Fruit fly (Drosophila melanogaster) Kc167 (cell line): ENCODE data around the gene CG42390.

Source experiments
- Myc ChIP-seq: fragments of >200 bp; optimal IDR thresholded peaks from 2 replicates; lab custom pipeline; 2017; ENCODE audit warnings: missing external identifiers
- Sin3A ChIP-seq: fragments of >200 bp; optimal IDR thresholded peaks from 2 replicates; lab custom pipeline; 2018; ENCODE audit warnings: missing external identifiers
- h ChIP-seq: fragments of >200 bp; optimal IDR thresholded peaks from 3 replicates; lab custom pipeline; 2018; ENCODE audit warnings: missing external identifiers
- insv ChIP-seq: fragments of >200 bp; optimal IDR thresholded peaks from 3 replicates; lab custom pipeline; 2018; ENCODE audit warnings: missing external identifiers
- psq ChIP-seq: fragments of >200 bp; optimal IDR thresholded peaks from 2 replicates; lab custom pipeline; 2017; ENCODE audit warnings: missing external identifiers
- ttk ChIP-seq: sonication (Bioruptor generic); optimal IDR thresholded peaks from 2 replicates; lab custom pipeline; 2017; ENCODE audit warnings: missing external identifiers

Gene CG42390

DNA sequence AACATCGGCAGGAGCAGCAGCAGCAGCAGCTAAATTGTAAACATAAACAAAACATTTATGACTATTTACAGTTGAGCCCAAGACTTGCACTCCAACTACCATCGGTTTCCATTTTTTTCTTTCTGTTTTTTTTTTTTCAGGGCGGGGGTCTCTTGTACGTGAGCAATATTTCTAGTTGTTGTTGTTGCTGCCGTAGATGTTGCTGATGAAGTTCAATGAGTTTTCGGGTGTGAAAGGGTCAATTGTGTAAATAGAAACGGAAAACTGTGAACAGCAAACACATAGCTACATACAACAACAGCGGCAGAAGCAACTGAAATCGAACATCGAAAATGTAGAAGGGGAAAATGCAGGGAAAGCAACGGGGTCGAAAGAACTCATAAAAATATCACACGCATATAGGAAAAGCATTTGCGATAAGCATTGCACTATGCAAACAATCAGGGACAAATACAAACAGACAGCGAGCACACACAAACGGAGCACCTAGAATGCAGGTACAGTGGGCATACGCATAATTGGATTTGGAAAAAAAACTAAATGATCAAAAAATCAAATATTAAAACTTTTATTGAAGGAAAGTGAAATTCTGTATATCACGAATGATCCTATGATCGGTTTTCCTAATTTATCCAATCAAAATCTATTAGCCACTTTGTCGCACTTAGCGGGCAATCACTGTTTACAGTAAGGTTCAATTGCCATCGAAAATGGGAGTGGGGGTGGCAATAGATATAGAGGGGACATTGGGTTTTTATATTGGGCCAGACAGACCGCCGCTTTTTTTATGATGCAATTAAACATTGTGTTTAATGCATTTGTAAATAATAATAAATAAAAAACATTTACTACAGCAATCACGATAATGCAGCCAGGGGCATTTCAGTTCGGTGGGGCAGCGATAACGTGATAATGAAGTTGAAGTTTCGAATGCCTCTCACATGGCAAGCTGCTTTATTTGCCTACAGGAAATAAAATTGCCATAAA is 25.9 kb downstream of the CG42390 start:
- no peak for TF ChIP-seq h (lab: Kevin White, UChicago)
- TF ChIP-seq Myc (lab: Kevin White, UChicago), result no peak
- no peak for TF ChIP-seq ttk (lab: Kevin White, UChicago)
- TF ChIP-seq Sin3A (lab: Kevin White, UChicago), result no peak
- TF ChIP-seq psq (lab: Kevin White, UChicago), result no peak
- no peak for TF ChIP-seq insv (lab: Kevin White, UChicago)

DNA sequence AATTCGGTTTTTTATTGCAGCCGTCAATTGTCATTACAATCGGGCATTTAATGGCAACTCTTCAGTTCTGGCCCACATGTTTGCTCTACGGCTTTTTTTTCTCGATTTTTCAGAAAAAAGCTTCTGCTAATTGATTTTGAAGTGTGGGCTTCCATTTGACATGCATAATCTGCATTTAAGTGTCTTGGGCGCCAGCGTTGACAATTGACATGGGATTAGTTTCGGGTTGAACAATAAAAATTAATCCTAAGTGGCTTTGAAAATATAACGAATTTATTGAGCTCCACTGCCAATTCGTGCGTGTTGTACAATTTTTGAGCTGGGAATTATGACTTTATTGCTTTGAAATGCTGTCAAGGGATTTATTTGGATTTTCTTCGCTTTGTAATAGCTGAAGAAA is 26.7 kb downstream of the CG42390 start:
- TF ChIP-seq ttk (lab: Kevin White, UChicago), result no peak
- TF ChIP-seq Sin3A (lab: Kevin White, UChicago), result no peak
- no peak for TF ChIP-seq psq (lab: Kevin White, UChicago)
- no peak for TF ChIP-seq Myc (lab: Kevin White, UChicago)
- TF ChIP-seq insv (lab: Kevin White, UChicago), result no peak
- no peak for TF ChIP-seq h (lab: Kevin White, UChicago)

DNA sequence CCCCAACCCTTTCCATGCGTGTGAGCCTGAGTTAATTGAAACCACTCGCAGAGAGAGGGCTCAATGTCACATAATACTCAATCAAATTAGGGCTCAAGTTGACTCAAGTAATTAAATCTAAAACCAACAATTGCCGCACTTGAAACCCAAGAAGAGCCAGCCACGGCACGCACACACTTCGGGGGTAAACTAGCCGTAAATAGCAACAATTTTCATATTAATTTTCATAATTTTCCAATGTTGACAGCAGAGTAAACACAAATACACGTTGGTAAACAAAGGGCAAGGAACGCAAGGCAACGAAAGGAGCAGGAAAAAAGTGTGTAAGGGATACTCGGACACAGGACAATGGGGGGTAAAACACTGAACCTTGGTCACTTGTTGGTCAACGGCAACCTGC is 27.6 kb downstream of the CG42390 start:
- TF ChIP-seq h (lab: Kevin White, UChicago), result no peak
- no peak for TF ChIP-seq insv (lab: Kevin White, UChicago)
- TF ChIP-seq Sin3A (lab: Kevin White, UChicago), result no peak
- no peak for TF ChIP-seq ttk (lab: Kevin White, UChicago)
- no peak for TF ChIP-seq Myc (lab: Kevin White, UChicago)
- TF ChIP-seq psq (lab: Kevin White, UChicago), result no peak

DNA sequence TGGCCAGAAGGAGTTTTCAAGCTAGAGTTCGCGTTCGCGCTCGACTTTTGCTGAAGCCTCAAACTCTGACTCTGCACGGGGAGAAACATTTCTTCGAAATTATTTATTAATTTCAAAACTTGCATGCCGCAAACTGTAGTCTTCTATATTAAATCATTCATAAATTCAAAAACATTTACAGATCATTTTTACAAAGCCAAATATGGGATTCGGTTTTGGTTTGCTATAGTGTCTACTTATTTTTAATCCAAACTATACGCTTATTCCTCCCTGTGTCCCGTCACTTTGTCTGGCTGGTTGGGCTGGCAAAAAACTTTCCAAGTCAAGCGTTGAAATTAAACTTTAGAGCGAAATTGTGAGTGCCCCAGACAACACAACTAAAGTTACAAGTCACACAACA is 28.4 kb downstream of the CG42390 start:
- TF ChIP-seq Sin3A (lab: Kevin White, UChicago) (no peak), insv (lab: Kevin White, UChicago) (no peak), psq (lab: Kevin White, UChicago) (no peak), Myc (lab: Kevin White, UChicago) (no peak), h (lab: Kevin White, UChicago) (no peak), ttk (lab: Kevin White, UChicago) (no peak)

DNA sequence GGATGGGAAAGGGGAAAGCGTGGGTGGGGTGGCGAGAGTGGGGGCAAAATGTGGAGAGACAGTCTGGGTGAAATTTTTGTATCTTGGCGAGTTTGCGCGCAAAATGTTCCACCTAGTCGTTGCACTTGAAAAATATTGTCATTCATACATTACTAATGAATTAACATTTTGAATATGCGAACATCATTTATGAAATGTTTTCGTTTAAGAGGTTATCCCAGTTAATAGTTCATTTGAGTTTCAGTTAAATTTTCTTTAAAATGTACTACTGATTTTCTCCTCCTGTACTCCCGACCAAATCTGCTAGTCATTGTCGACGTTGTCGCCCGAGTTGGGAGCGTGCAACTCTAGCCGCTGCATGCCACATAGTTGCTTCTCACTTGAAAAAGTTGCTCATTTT is 30.1 kb downstream of the CG42390 start:
- no peak for TF ChIP-seq ttk (lab: Kevin White, UChicago)
- no peak for TF ChIP-seq insv (lab: Kevin White, UChicago)
- no peak for TF ChIP-seq h (lab: Kevin White, UChicago)
- no peak for TF ChIP-seq Myc (lab: Kevin White, UChicago)
- TF ChIP-seq psq (lab: Kevin White, UChicago), result no peak
- TF ChIP-seq Sin3A (lab: Kevin White, UChicago), result no peak

DNA sequence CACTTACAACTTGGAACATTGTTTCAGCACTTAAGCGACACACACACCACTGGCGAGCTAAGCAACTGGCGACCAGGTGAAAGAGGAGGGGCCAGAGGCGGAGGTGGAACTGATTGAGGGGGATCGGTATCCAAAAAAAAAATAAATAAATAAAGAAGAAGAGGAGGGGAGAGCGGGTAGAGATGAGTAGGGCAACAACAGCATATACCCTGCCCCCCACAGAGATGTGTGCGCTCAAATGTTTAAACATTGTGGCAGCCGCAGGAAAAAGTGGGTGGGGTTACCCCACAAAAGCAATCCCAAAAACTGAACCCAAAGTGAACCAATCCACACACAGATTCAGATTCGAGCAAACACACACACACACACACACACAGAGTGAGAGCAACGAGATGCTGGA is 30.6 kb downstream of the CG42390 start:
- TF ChIP-seq insv (lab: Kevin White, UChicago) (no peak), Sin3A (lab: Kevin White, UChicago) (no peak), ttk (lab: Kevin White, UChicago) (no peak), h (lab: Kevin White, UChicago) (no peak), Myc (lab: Kevin White, UChicago) (no peak)

DNA sequence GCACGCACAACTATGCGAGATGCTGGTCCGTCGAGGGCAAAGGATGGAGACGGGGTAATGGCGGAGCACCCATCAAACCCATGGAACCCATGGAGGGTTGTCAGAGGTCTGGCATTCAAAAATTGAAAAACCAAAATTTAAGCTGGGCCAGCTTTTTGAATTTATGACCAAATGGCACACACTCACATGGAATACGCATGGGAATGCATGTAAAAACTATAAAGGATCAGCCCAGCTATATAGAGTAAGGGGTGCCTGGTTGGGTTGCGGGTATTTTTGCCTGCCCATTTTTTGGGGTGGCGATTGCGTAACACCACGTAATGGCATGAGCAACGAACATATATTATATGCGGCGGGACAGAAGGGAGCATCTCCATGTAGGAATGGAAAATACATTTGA is 32.6 kb downstream of the CG42390 start:
- TF ChIP-seq ttk (lab: Kevin White, UChicago) (no peak), psq (lab: Kevin White, UChicago) (no peak)

DNA sequence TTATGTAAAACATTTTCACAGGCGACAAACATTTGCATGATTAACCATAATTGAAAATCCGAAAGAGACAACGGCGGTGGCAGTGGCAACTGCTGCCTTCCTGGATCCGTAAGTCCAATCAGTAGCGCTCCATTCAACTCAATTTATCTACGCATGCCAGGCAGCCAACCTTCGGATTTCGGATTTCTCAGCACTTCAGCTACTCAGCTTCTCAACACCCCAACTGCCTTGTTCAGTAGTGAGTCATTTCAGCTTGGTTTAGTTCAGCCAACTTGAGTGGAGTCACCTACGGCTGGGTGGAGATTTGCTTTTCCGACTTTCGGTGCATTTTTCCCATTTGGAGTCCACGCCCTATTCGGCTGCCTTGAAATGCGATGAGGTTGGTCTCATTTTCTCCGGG is 33.8 kb downstream of the CG42390 start:
- TF ChIP-seq ttk (lab: Kevin White, UChicago) (no peak), h (lab: Kevin White, UChicago) (no peak), Myc (lab: Kevin White, UChicago) (no peak), psq (lab: Kevin White, UChicago) (no peak), insv (lab: Kevin White, UChicago) (no peak), Sin3A (lab: Kevin White, UChicago) (no peak)

DNA sequence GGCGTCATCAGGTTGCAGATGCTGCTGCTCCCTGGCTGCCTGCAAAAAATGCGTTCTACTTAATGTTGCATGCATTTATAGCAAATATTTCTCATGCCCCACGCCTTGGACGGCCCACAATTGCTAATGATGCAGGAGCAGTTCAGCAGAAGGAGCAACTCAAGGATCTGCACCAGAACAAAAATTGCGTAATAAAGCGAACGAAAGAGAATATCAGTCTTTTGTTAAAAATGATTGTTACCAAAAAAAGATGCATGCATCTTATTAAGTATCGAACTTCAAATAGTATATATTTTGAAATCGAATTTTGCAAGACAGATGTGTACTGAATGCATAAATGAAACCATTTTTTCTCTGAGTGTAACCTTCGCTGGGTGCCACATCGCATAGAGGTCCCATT is 38.4 kb downstream of the CG42390 start:
- TF ChIP-seq Myc (lab: Kevin White, UChicago), result no peak
- no peak for TF ChIP-seq insv (lab: Kevin White, UChicago)
- no peak for TF ChIP-seq ttk (lab: Kevin White, UChicago)
- TF ChIP-seq Sin3A (lab: Kevin White, UChicago), result no peak
- TF ChIP-seq h (lab: Kevin White, UChicago), result no peak
- no peak for TF ChIP-seq psq (lab: Kevin White, UChicago)

DNA sequence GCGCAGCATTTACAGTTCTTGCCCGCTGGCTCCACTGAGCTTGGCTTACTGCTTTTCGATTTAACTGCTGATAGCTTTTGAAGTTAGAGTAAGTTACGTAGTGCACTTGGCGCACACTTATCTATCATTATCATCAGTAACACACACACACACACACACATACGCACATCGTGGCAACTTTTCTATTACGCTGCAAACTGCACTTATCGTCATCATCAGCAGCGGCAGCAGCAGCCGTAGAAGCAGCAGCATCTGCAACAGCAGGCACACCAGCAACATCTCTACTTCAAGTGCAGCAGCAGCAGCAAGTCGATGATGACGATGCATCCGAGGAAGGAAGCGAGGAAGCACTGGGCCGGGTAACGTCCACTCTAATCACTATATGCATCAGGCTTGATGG is 38.8 kb downstream of the CG42390 start:
- TF ChIP-seq h (lab: Kevin White, UChicago) (no peak), insv (lab: Kevin White, UChicago) (no peak), psq (lab: Kevin White, UChicago) (no peak), Sin3A (lab: Kevin White, UChicago) (no peak), ttk (lab: Kevin White, UChicago) (no peak), Myc (lab: Kevin White, UChicago) (no peak)

DNA sequence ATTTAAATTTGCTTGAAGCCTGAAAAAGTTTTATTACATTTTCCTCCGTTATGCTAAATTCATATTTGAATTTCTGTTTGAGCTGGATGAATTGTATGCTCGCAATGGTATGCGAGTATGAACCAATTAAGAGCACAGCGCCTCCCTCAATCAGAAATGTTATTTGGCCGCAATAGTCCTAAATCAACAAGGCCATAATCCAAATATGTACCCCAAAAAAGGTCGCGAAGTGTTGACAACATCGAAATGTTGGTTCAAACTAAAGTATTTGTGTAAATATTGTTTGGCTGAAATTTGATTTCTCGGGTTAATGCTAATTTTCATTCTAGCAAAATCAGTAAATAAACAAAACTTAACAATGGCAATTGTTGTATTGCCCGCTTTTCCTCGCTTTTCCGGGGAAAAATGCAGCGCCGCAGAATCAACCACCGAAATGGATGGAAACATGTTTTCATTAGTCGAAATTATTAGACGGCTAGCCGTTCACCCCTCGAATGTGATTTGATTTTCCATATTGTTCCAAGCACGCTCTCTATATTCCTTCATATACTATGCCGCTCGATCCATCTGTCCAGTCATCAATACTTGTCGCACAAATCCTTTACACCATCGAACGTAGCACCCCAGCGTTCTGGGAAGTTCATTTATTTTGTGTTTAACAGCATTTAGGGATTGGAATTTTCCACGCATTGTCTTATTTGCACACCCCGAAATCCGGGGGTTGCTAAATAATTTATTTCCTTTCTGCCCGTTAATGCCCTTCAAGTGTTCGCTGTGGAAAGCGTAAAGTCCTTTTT is 42.0 kb downstream of the CG42390 start:
- TF ChIP-seq insv (lab: Kevin White, UChicago) (no peak), ttk (lab: Kevin White, UChicago) (no peak), h (lab: Kevin White, UChicago) (no peak)
